Worm (Caenorhabditis elegans): ENCODE data around the gene R05F9.11.

R05F9.11 gene

ce11 chrII:4953289-4953688, 39.3 kb upstream of the R05F9.11 start, which contains the start of gene ndx-3:
TSS of gene ndx-3 (plus strand) at chrII:4953589.
- TF ChIP-seq unc-39 (tag; optimal IDR thresholded peaks at IDR 0.05) = no peak
- TF ChIP-seq ham-2 (GFP tag; optimal IDR thresholded peaks at IDR 0.05) = no peak
- no peak for TF ChIP-seq elt-1 (tag; optimal IDR thresholded peaks at IDR 0.05; ENCODE audit: borderline replicate concordance, insufficient read depth)
- TF ChIP-seq sem-2 (GFP tag; optimal IDR thresholded peaks at IDR 0.05) = no peak
- TF ChIP-seq nhr-2 (tag; optimal IDR thresholded peaks at IDR 0.05) = no peak
- TF ChIP-seq mls-2 (tag; optimal IDR thresholded peaks at IDR 0.05) = no peak
- no peak for TF ChIP-seq zip-8 (tag; optimal IDR thresholded peaks at IDR 0.05)
- no peak for TF ChIP-seq mab-5 (tag; optimal IDR thresholded peaks at IDR 0.05)
- TF ChIP-seq lsy-2 (tag; optimal IDR thresholded peaks at IDR 0.05) = no peak
- TF ChIP-seq nhr-28 (tag; optimal IDR thresholded peaks at IDR 0.05) = no peak
- TF ChIP-seq nhr-76 (tag; optimal IDR thresholded peaks at IDR 0.05) = no peak
- TF ChIP-seq elt-3 (tag; optimal IDR thresholded peaks at IDR 0.05) = no peak
- no peak for TF ChIP-seq ztf-11 (tag; optimal IDR thresholded peaks at IDR 0.05)
- TF ChIP-seq flh-1 (GFP tag; optimal IDR thresholded peaks at IDR 0.05) = no peak
- no peak for TF ChIP-seq bed-3 (GFP tag; optimal IDR thresholded peaks at IDR 0.05)

- TF ChIP-seq nhr-28 (tag; optimal IDR thresholded peaks at IDR 0.05) = no peak
- no peak for TF ChIP-seq ztf-11 (tag; optimal IDR thresholded peaks at IDR 0.05)
- TF ChIP-seq M03D4.4 (tag; optimal IDR thresholded peaks at IDR 0.05) = no peak
- no peak for TF ChIP-seq ceh-43 (GFP tag; optimal IDR thresholded peaks at IDR 0.05)
- TF ChIP-seq lin-13 (tag; optimal IDR thresholded peaks at IDR 0.05) = no peak
- TF ChIP-seq drap-1 (GFP tag; optimal IDR thresholded peaks at IDR 0.05) = no peak
- TF ChIP-seq ham-2 (GFP tag; optimal IDR thresholded peaks at IDR 0.05) = no peak
Observed at ce11 chrII:4949380-4949950, 35.4 kb upstream of the R05F9.11 start, which contains the start of the genes try-1 and zyg-12. TSS of gene try-1 (minus strand) at chrII:4949527. TSS of gene zyg-12 (plus strand) at chrII:4949900.

ce11 chrII:4948118-4948517, 34.1 kb upstream of the R05F9.11 start:
- TF ChIP-seq M03D4.4 (tag; optimal IDR thresholded peaks at IDR 0.05) = no peak
- TF ChIP-seq mep-1 (tag; optimal IDR thresholded peaks at IDR 0.05) = no peak

- TF ChIP-seq nhr-237 (tag; optimal IDR thresholded peaks at IDR 0.05) (no peak), nhr-76 (tag; optimal IDR thresholded peaks at IDR 0.05) (no peak), lin-13 (tag; optimal IDR thresholded peaks at IDR 0.05) (no peak), unc-62 (GFP tag; optimal IDR thresholded peaks at IDR 0.05) (no peak), M03D4.4 (tag; optimal IDR thresholded peaks at IDR 0.05) (no peak), lsy-2 (tag; optimal IDR thresholded peaks at IDR 0.05) (no peak), unc-120 (tag; optimal IDR thresholded peaks at IDR 0.05; ENCODE audit: poor library complexity, severe bottlenecking) (peak; percentile 17), snpc-4 (tag; optimal IDR thresholded peaks at IDR 0.05) (no peak)
Observed at ce11 chrII:4946775-4947174, 32.8 kb upstream of the R05F9.11 start.

ce11 chrII:4945695-4946094, 31.7 kb upstream of the R05F9.11 start, which contains the start of the genes gldi-11 and ZK546.2:
TSS of gene gldi-11 (minus strand) at chrII:4945789.
TSS of gene ZK546.2 (plus strand) at chrII:4946027.
- no peak for TF ChIP-seq mab-5 (tag; optimal IDR thresholded peaks at IDR 0.05)
- TF ChIP-seq unc-39 (tag; optimal IDR thresholded peaks at IDR 0.05) = no peak
- no peak for TF ChIP-seq tbx-8 (GFP tag; optimal IDR thresholded peaks at IDR 0.05)
- no peak for TF ChIP-seq hlh-1 (tag; optimal IDR thresholded peaks at IDR 0.05)
- TF ChIP-seq nhr-237 (tag; optimal IDR thresholded peaks at IDR 0.05) = no peak
- no peak for TF ChIP-seq ham-2 (GFP tag; optimal IDR thresholded peaks at IDR 0.05)
- TF ChIP-seq ceh-83 (GFP tag; optimal IDR thresholded peaks at IDR 0.05) = no peak
- no peak for TF ChIP-seq zip-8 (tag; optimal IDR thresholded peaks at IDR 0.05)
- no peak for TF ChIP-seq lsy-2 (tag; optimal IDR thresholded peaks at IDR 0.05)
- TF ChIP-seq bed-3 (GFP tag; optimal IDR thresholded peaks at IDR 0.05) = no peak
- TF ChIP-seq pha-4 (tag; optimal IDR thresholded peaks at IDR 0.05) = no peak
- TF ChIP-seq snpc-4 (tag; optimal IDR thresholded peaks at IDR 0.05) = no peak
- no peak for TF ChIP-seq ztf-11 (tag; optimal IDR thresholded peaks at IDR 0.05)
- TF ChIP-seq M03D4.4 (tag; optimal IDR thresholded peaks at IDR 0.05) = no peak

- no peak for TF ChIP-seq ceh-39 (tag; optimal IDR thresholded peaks at IDR 0.05)
- no peak for TF ChIP-seq sem-2 (GFP tag; optimal IDR thresholded peaks at IDR 0.05)
- no peak for TF ChIP-seq unc-62 (GFP tag; optimal IDR thresholded peaks at IDR 0.05)
- no peak for TF ChIP-seq tbx-8 (GFP tag; optimal IDR thresholded peaks at IDR 0.05)
- TF ChIP-seq hlh-1 (tag; optimal IDR thresholded peaks at IDR 0.05) = no peak
- no peak for TF ChIP-seq cnd-1 (tag; optimal IDR thresholded peaks at IDR 0.05)
- no peak for TF ChIP-seq nhr-12 (tag; optimal IDR thresholded peaks at IDR 0.05)
- no peak for TF ChIP-seq mep-1 (tag; optimal IDR thresholded peaks at IDR 0.05)
- TF ChIP-seq nhr-237 (tag; optimal IDR thresholded peaks at IDR 0.05) = no peak
- TF ChIP-seq ham-2 (GFP tag; optimal IDR thresholded peaks at IDR 0.05) = no peak
- TF ChIP-seq M03D4.4 (tag; optimal IDR thresholded peaks at IDR 0.05) = no peak
- TF ChIP-seq sptf-1 (tag; optimal IDR thresholded peaks at IDR 0.05) = no peak
- no peak for TF ChIP-seq lsy-2 (tag; optimal IDR thresholded peaks at IDR 0.05)
- no peak for TF ChIP-seq mab-5 (tag; optimal IDR thresholded peaks at IDR 0.05)
- no peak for TF ChIP-seq unc-39 (tag; optimal IDR thresholded peaks at IDR 0.05)
Observed at ce11 chrII:4943849-4944248, 29.8 kb upstream of the R05F9.11 start, which contains the start of gene mdt-4. TSS of gene mdt-4 (minus strand) at chrII:4943949.
